Worm (Caenorhabditis elegans): ENCODE data around the gene R11E3.19.

Gene R11E3.19

ce11 chrIV:4809813-4810212 is 33.9 kb upstream of the R11E3.19 start, which contains the start of gene H06H21.37:
TSS of gene H06H21.37 (minus strand) at chrIV:4809974.
- TF ChIP-seq cebp-1 (GFP tag; IDR thresholded peaks at IDR 0.05) = peak; percentile 59; the same call in 1 of the 2 replicates
- peak; percentile 87 for TF ChIP-seq cebp-1 (tag; optimal IDR thresholded peaks at IDR 0.05)
- TF ChIP-seq ztf-25 (GFP tag; IDR thresholded peaks at IDR 0.05) = 0 out of 2 replicates have a peak, but pooled peaks have one; percentile 10
- no peak for TF ChIP-seq Y95B8A.8 (GFP tag; IDR thresholded peaks at IDR 0.05)
- no peak for TF ChIP-seq athp-1 (tag; optimal IDR thresholded peaks at IDR 0.05)

DNA sequence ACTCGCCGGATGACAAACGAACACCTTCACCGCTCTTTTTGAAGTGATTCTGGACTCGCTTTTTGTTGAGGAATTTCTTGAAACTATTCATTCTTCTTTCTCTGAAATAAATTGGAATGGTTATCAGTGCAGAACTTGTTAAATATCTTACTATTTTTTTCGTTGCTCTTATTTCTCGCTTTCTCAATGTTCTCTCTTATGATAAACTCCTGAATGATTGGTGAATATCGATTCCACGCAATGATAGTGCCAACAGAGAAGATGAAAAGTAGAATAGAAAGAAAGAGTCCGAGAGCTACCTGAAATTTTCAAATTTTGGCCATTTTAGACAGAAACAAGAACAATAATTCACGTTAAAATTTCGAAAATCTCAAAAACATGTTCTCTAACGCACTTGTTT is 33.5 kb upstream of the R11E3.19 start, which contains the start of gene ubxn-6:
ubxn-6 (minus strand) TSS at position 101 of the 400 bp plus-strand sequence.
- TF ChIP-seq F57A8.1 (GFP tag; optimal IDR thresholded peaks at IDR 0.05) (no peak), pbrm-1 (GFP tag; IDR thresholded peaks at IDR 0.05) (no peak), ztf-28 (GFP tag; IDR thresholded peaks at IDR 0.05) (no peak), tbx-9 (tag; optimal IDR thresholded peaks at IDR 0.05; ENCODE audit: borderline replicate concordance) (no peak), ccch-3 (GFP tag; optimal IDR thresholded peaks at IDR 0.05) (no peak), attf-5 (GFP tag; optimal IDR thresholded peaks at IDR 0.05) (no peak), lir-1 (GFP tag; conservative IDR thresholded peaks at IDR 0.05) (no peak), ceh-27 (GFP tag; optimal IDR thresholded peaks at IDR 0.05) (no peak), snpc-3.4 (tag; optimal IDR thresholded peaks at IDR 0.05) (no peak), lin-54 (GFP tag; optimal IDR thresholded peaks at IDR 0.05) (no peak), egrh-3 (GFP tag; IDR thresholded peaks at IDR 0.05) (no peak)

ce11 chrIV:4807219-4807618 is 31.3 kb upstream of the R11E3.19 start, which contains the start of gene H06H21.11:
TSS of gene H06H21.11 (minus strand) at chrIV:4807319.
- TF ChIP-seq nhr-80 (tag; optimal IDR thresholded peaks at IDR 0.05) (no peak), snpc-4 (GFP tag; optimal IDR thresholded peaks at IDR 0.05) (no peak), snpc-4 (tag; optimal IDR thresholded peaks at IDR 0.05) (peak in 1 of 4 experiments; percentile 42), hrde-1 (tag; optimal IDR thresholded peaks at IDR 0.05; ENCODE audit: borderline replicate concordance) (peak; percentile 22), cebp-2 (GFP tag; IDR thresholded peaks at IDR 0.05) (no peak)

- TF ChIP-seq hrde-1 (tag; optimal IDR thresholded peaks at IDR 0.05; ENCODE audit: borderline replicate concordance) = peak; percentile 23
- TF ChIP-seq ekl-4 (GFP tag; IDR thresholded peaks at IDR 0.05) = 0 out of 2 replicates have a peak, but pooled peaks have one; percentile 20
- no peak for TF ChIP-seq gei-17 (GFP tag; optimal IDR thresholded peaks at IDR 0.05)
These were observed 30.6 kb upstream of the R11E3.19 start, which contains the start of gene dpf-5 for ce11 chrIV:4806486-4806885. TSS of gene dpf-5 (minus strand) at chrIV:4806586.

ce11 chrIV:4802494-4802893 is 26.6 kb upstream of the R11E3.19 start, which contains the start of gene dpf-7:
TSS of gene dpf-7 (minus strand) at chrIV:4802594.
- TF ChIP-seq mes-4 (tag; optimal IDR thresholded peaks at IDR 0.05) = no peak
- TF ChIP-seq B0035.1 (tag; optimal IDR thresholded peaks at IDR 0.05) = no peak
- TF ChIP-seq ZK185.1 (tag; optimal IDR thresholded peaks at IDR 0.05; ENCODE audit: poor library complexity, severe bottlenecking) = no peak
- no peak for TF ChIP-seq ceh-27 (GFP tag; optimal IDR thresholded peaks at IDR 0.05)
- no peak for TF ChIP-seq B0019.2 (GFP tag; conservative IDR thresholded peaks at IDR 0.05)
- no peak for TF ChIP-seq let-526 (GFP tag; IDR thresholded peaks at IDR 0.05)
- TF ChIP-seq D2030.7 (GFP tag; IDR thresholded peaks at IDR 0.05) = no peak
- TF ChIP-seq hmg-1.2 (GFP tag; IDR thresholded peaks at IDR 0.05) = no peak
- TF ChIP-seq ztf-6 (GFP tag; IDR thresholded peaks at IDR 0.05) = no peak
- TF ChIP-seq ama-1 (optimal IDR thresholded peaks at IDR 0.05) = no peak
- TF ChIP-seq ama-1 (GFP tag; optimal IDR thresholded peaks at IDR 0.05) = no peak
- no peak for TF ChIP-seq C17E4.6 (GFP tag; IDR thresholded peaks at IDR 0.05)
- TF ChIP-seq attf-6 (GFP tag; IDR thresholded peaks at IDR 0.05) = no peak
- TF ChIP-seq nfya-2 (GFP tag; IDR thresholded peaks at IDR 0.05) = no peak
- TF ChIP-seq sptf-2 (GFP tag; optimal IDR thresholded peaks at IDR 0.05) = no peak
- TF ChIP-seq F39B2.1 (GFP tag; IDR thresholded peaks at IDR 0.05) = no peak
- TF ChIP-seq T26A5.8 (tag; optimal IDR thresholded peaks at IDR 0.05) = no peak
- no peak for TF ChIP-seq xnd-1 (tag; optimal IDR thresholded peaks at IDR 0.05)
- no peak for TF ChIP-seq ztf-26 (tag; optimal IDR thresholded peaks at IDR 0.05)
- TF ChIP-seq attf-3 (GFP tag; conservative IDR thresholded peaks at IDR 0.05) = no peak
- no peak for TF ChIP-seq nhr-120 (GFP tag; IDR thresholded peaks at IDR 0.05)
